Worm (Caenorhabditis elegans): ENCODE results near the gene exc-7.

DNA sequence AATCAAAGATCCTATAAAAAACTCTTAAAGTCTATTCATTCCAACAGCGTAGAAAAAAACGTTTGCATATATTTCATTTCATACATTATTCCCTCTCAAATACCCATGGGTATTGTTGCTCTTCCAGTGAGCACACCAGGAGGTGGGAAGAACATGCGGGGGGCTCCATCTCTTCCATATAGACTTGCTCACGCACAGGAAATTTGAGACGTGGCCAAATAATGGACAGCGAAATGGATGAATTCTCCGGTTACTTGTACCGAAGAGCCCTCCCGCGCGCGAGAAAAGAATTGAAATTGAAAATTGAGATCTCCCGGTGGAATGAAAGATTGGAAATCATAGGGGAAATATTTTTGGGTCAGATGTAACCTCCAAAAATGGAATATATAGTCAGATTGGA lies 1.9 kb downstream of the exc-7 start:
- no peak for TF ChIP-seq T07F8.4 (tag; optimal IDR thresholded peaks at IDR 0.05)
- TF ChIP-seq B0035.1 (tag; optimal IDR thresholded peaks at IDR 0.05) = no peak
- no peak for TF ChIP-seq snpc-3.4 (tag; optimal IDR thresholded peaks at IDR 0.05)
- TF ChIP-seq let-526 (GFP tag; IDR thresholded peaks at IDR 0.05) = no peak
- no peak for TF ChIP-seq ztf-26 (tag; optimal IDR thresholded peaks at IDR 0.05)
- TF ChIP-seq ztf-3 (GFP tag; optimal IDR thresholded peaks at IDR 0.05) = no peak
- TF ChIP-seq hsf-1 (GFP tag; IDR thresholded peaks at IDR 0.05) = no peak
- no peak for TF ChIP-seq cebp-1 (GFP tag; IDR thresholded peaks at IDR 0.05)
- TF ChIP-seq cebp-1 (tag; optimal IDR thresholded peaks at IDR 0.05) = no peak
